Fruit fly (Drosophila melanogaster) whole organism, embryonic: Measurements from ENCODE around the gene wit.

ENCODE experiments used
- Awh ChIP-seq: fragments of 200-800 bp; sonication (Bioruptor generic); IDR thresholded peaks from 2 replicates; pipeline ENCODE4, ENCODE4 v1.3.6; 2022; ENCODE audit warnings: missing biosample characterization, missing genetic modification characterization
- CG10209 ChIP-seq: fragments of 200-800 bp; sonication (Bioruptor generic); optimal IDR thresholded peaks from 3 replicates; lab custom pipeline; 2017; ENCODE audit warnings: missing biosample characterization, mild to moderate bottlenecking, missing genetic modification characterization, missing genetic modification reagents
- CG10979 ChIP-seq: fragments of 200-800 bp; sonication (Bioruptor generic); optimal IDR thresholded peaks from 2 replicates; lab custom pipeline; 2018; ENCODE audit warnings: missing biosample characterization, mild to moderate bottlenecking, missing genetic modification characterization, moderate library complexity
- CG11504 ChIP-seq: fragments of 200-800 bp; sonication (Bioruptor generic); optimal IDR thresholded peaks from 3 replicates; lab custom pipeline; 2019; ENCODE audit warnings: missing biosample characterization, mild to moderate bottlenecking, missing genetic modification characterization, moderate library complexity
- CG12391 ChIP-seq: fragments of 200-800 bp; sonication (Bioruptor generic); optimal IDR thresholded peaks from 3 replicates; lab custom pipeline; 2018; ENCODE audit warnings: missing biosample characterization, mild to moderate bottlenecking, missing genetic modification characterization, moderate library complexity
- CG13424 ChIP-seq: fragments of 200-800 bp; sonication (Bioruptor generic); optimal IDR thresholded peaks from 2 replicates; lab custom pipeline; 2019; ENCODE audit warnings: missing biosample characterization, mild to moderate bottlenecking, missing genetic modification characterization, moderate library complexity
- CG16863 ChIP-seq: fragments of 200-800 bp; sonication (Bioruptor generic); optimal IDR thresholded peaks from 3 replicates; lab custom pipeline; 2016; ENCODE audit warnings: missing biosample characterization, missing genetic modification characterization
- CG17361 ChIP-seq: fragments of 200-800 bp; sonication (Bioruptor generic); IDR thresholded peaks from 3 replicates; pipeline ENCODE4 v1.3.6; 2022; ENCODE audit warnings: missing biosample characterization, missing genetic modification characterization
- CG2678 ChIP-seq: fragments of 200-800 bp; sonication (Bioruptor generic); optimal IDR thresholded peaks from 3 replicates; lab custom pipeline; 2019; ENCODE audit warnings: missing biosample characterization, mild to moderate bottlenecking, missing genetic modification characterization, moderate library complexity
- CG2712 ChIP-seq: fragments of 200-800 bp; optimal IDR thresholded peaks from 3 replicates; lab custom pipeline; 2019; ENCODE audit warnings: missing biosample characterization, mild to moderate bottlenecking, missing genetic modification characterization, moderate library complexity
- CG30403 ChIP-seq: fragments of 200-800 bp; sonication (Bioruptor generic); optimal IDR thresholded peaks from 3 replicates; lab custom pipeline; 2016; ENCODE audit warnings: missing biosample characterization, missing genetic modification characterization
- CG31365 ChIP-seq: fragments of 200-800 bp; sonication (Bioruptor generic); optimal IDR thresholded peaks from 2 replicates; lab custom pipeline; 2018; ENCODE audit warnings: missing biosample characterization, mild to moderate bottlenecking, missing genetic modification characterization
- CG32767 ChIP-seq: fragments of 200-800 bp; sonication (Bioruptor generic); IDR thresholded peaks from 2 replicates; pipeline ENCODE4 v1.3.6; 2022; ENCODE audit warnings: missing biosample characterization, missing genetic modification characterization
- CG6765 ChIP-seq: fragments of 200-800 bp; sonication (Bioruptor generic); optimal IDR thresholded peaks from 3 replicates; lab custom pipeline; 2017; ENCODE audit warnings: missing biosample characterization, mild to moderate bottlenecking, missing genetic modification characterization
- CoRest ChIP-seq: fragments of 200-800 bp; sonication (Bioruptor generic); optimal IDR thresholded peaks from 3 replicates; lab custom pipeline; 2018; ENCODE audit warnings: missing biosample characterization, mild to moderate bottlenecking, missing genetic modification characterization, moderate library complexity
- D19B ChIP-seq: fragments of 200-800 bp; sonication (Bioruptor generic); optimal IDR thresholded peaks from 2 replicates; lab custom pipeline; 2017; ENCODE audit warnings: missing biosample characterization, mild to moderate bottlenecking, missing genetic modification characterization
- Eip74EF ChIP-seq, 2 experiments: fragments of 200-800 bp in 1 of 2; fragments of >200 bp in 1 of 2; sonication (Bioruptor generic) in 1 of 2; optimal IDR thresholded peaks; 2 replicates each; lab custom pipeline; 2017 to 2019; ENCODE audit warnings: missing biosample characterization in 2 of 2, missing genetic modification characterization in 2 of 2, mild to moderate bottlenecking in 1 of 2, moderate library complexity in 1 of 2
- Hr3 ChIP-seq: fragments of 200-800 bp; sonication (Bioruptor generic); optimal IDR thresholded peaks from 3 replicates; lab custom pipeline; 2016; ENCODE audit warnings: missing biosample characterization, missing genetic modification characterization
- Hr51 ChIP-seq, 2 experiments: fragments of 200-800 bp; sonication (Bioruptor generic); optimal IDR thresholded peaks; 2 replicates in 1 of 2; 3 replicates in 1 of 2; lab custom pipeline; 2016 to 2018; ENCODE audit warnings: missing biosample characterization in 2 of 2, missing genetic modification characterization in 2 of 2, mild to moderate bottlenecking in 1 of 2, moderate library complexity in 1 of 2
- Med ChIP-seq: fragments of 200-800 bp; sonication (Bioruptor generic); peaks from one replicate; lab custom pipeline; 2016; ENCODE audit warnings: missing biosample characterization, missing genetic modification characterization, mild to moderate bottlenecking, inconsistent platforms, moderate library complexity
- Oli ChIP-seq: fragments of 200-800 bp; sonication (Bioruptor generic); optimal IDR thresholded peaks from 2 replicates; lab custom pipeline; 2018; ENCODE audit warnings: missing biosample characterization, mild to moderate bottlenecking, missing genetic modification characterization, moderate library complexity
- Rfx ChIP-seq: fragments of 200-800 bp; sonication (Bioruptor generic); IDR thresholded peaks from 2 replicates; pipeline ENCODE4 v1.3.6; 2022; ENCODE audit warnings: missing biosample characterization, missing genetic modification characterization
- Rx ChIP-seq: fragments of 200-800 bp; sonication (Bioruptor generic); IDR thresholded peaks from 2 replicates; pipeline ENCODE4 v1.3.6; 2022; ENCODE audit warnings: missing biosample characterization, missing genetic modification characterization
- Ssrp ChIP-seq: fragments of 200-800 bp; sonication (Bioruptor generic); optimal IDR thresholded peaks from 2 replicates; lab custom pipeline; 2018; ENCODE audit warnings: missing biosample characterization, mild to moderate bottlenecking, missing genetic modification characterization, moderate library complexity
- Xbp1 ChIP-seq: fragments of 200-800 bp; sonication (Bioruptor generic); optimal IDR thresholded peaks from 3 replicates; lab custom pipeline; 2016; ENCODE audit warnings: missing biosample characterization, mild to moderate bottlenecking, missing genetic modification characterization
- Xrp1 ChIP-seq: fragments of 200-800 bp; sonication (Bioruptor generic); IDR thresholded peaks from 2 replicates; pipeline ENCODE4 v1.3.6; 2022; ENCODE audit warnings: missing biosample characterization, missing genetic modification characterization
- bsh ChIP-seq, 2 experiments: fragments of 200-800 bp; sonication (Bioruptor generic); optimal IDR thresholded peaks; 2 replicates each; lab custom pipeline; 2017 to 2018; ENCODE audit warnings: mild to moderate bottlenecking in 2 of 2, missing biosample characterization in 2 of 2, missing genetic modification characterization in 2 of 2, moderate library complexity in 1 of 2
- cad ChIP-seq: fragments of >200 bp; optimal IDR thresholded peaks from 2 replicates; lab custom pipeline; 2017; ENCODE audit warnings: missing biosample characterization, missing genetic modification characterization
- disco-r ChIP-seq: fragments of 200-800 bp; sonication (Bioruptor generic); optimal IDR thresholded peaks from 2 replicates; lab custom pipeline; 2016; ENCODE audit warnings: missing biosample characterization, missing genetic modification characterization
- dmrt11E ChIP-seq: fragments of 200-800 bp; sonication (Bioruptor generic); optimal IDR thresholded peaks from 3 replicates; lab custom pipeline; 2018; ENCODE audit warnings: missing biosample characterization, mild to moderate bottlenecking, missing genetic modification characterization, moderate library complexity
- dmrt99B ChIP-seq: fragments of 200-800 bp; sonication (Bioruptor generic); optimal IDR thresholded peaks from 2 replicates; lab custom pipeline; 2018; ENCODE audit warnings: missing biosample characterization, mild to moderate bottlenecking, missing genetic modification characterization, moderate library complexity
- fru ChIP-seq: fragments of >200 bp; optimal IDR thresholded peaks from 2 replicates; lab custom pipeline; 2017
- gem ChIP-seq: fragments of 200-800 bp; sonication (Bioruptor generic); optimal IDR thresholded peaks from 2 replicates; lab custom pipeline; 2019; ENCODE audit warnings: missing biosample characterization, mild to moderate bottlenecking, missing genetic modification characterization, moderate library complexity
- grau ChIP-seq: fragments of 200-800 bp; optimal IDR thresholded peaks from 3 replicates; lab custom pipeline; 2019; ENCODE audit warnings: missing biosample characterization, mild to moderate bottlenecking, missing genetic modification characterization, moderate library complexity
- hkb ChIP-seq, 2 experiments: fragments of 200-800 bp in 1 of 2; fragments of >200 bp in 1 of 2; sonication (Bioruptor generic) in 1 of 2; IDR thresholded peaks in 1 of 2; optimal IDR thresholded peaks in 1 of 2; 2 replicates each; pipeline versions ENCODE4 v1.3.6 to Lab custom; 2017 to 2022; ENCODE audit warnings: missing biosample characterization in 1 of 2, missing genetic modification characterization in 1 of 2
- klu ChIP-seq: fragments of 200-800 bp; sonication (Bioruptor generic); IDR thresholded peaks from 2 replicates; pipeline ENCODE4 v1.3.6; 2022; ENCODE audit warnings: missing biosample characterization, missing genetic modification characterization
- lmd ChIP-seq: fragments of 200-800 bp; sonication (Bioruptor generic); IDR thresholded peaks from 2 replicates; pipeline ENCODE4 v1.3.6; 2022; ENCODE audit warnings: missing biosample characterization, missing genetic modification characterization
- mam ChIP-seq: fragments of 200-800 bp; sonication (Bioruptor generic); optimal IDR thresholded peaks from 3 replicates; lab custom pipeline; 2016; ENCODE audit warnings: missing biosample characterization, missing genetic modification characterization
- pb ChIP-seq: fragments of 200-800 bp; sonication (Bioruptor generic); optimal IDR thresholded peaks from 3 replicates; lab custom pipeline; 2016; ENCODE audit warnings: missing biosample characterization, missing genetic modification characterization
- phol ChIP-seq: fragments of 200-800 bp; sonication (Bioruptor generic); optimal IDR thresholded peaks from 3 replicates; lab custom pipeline; 2018; ENCODE audit warnings: missing biosample characterization, mild to moderate bottlenecking, missing genetic modification characterization, moderate library complexity
- psq ChIP-seq: fragments of 200-800 bp; sonication (Bioruptor generic); optimal IDR thresholded peaks from 2 replicates; lab custom pipeline; 2017; ENCODE audit warnings: missing biosample characterization, missing genetic modification characterization
- row ChIP-seq: fragments of 200-800 bp; sonication (Bioruptor generic); IDR thresholded peaks from 3 replicates; pipeline ENCODE4 v1.3.6; 2022; ENCODE audit warnings: missing biosample characterization, missing genetic modification characterization
- sr ChIP-seq: fragments of 200-800 bp; sonication (Bioruptor generic); IDR thresholded peaks from 3 replicates; pipeline ENCODE4 v1.3.6; 2022; ENCODE audit warnings: missing biosample characterization, missing genetic modification characterization

wit gene

dm6 chr3L:4049082-4049481 lies 22.4 kb downstream of the wit start (continued):
- peak; percentile 6 for TF ChIP-seq Xbp1 (GFP tag; lab: Kevin White, UChicago)
- TF ChIP-seq Oli = peak; percentile 35
- TF ChIP-seq psq (GFP tag; lab: Kevin White, UChicago) = no peak
- peak; percentile 11 for TF ChIP-seq CG13424 (tag; lab: Kevin White, UChicago)
- peak; percentile 36 for TF ChIP-seq CG2678 (tag; lab: Kevin White, UChicago)
- peak; percentile 18 for TF ChIP-seq CoRest
- peak; percentile 2 for TF ChIP-seq phol (tag; lab: Kevin White, UChicago)
- TF ChIP-seq cad (GFP tag; lab: Kevin White, UChicago) = no peak
- no peak for TF ChIP-seq CG16863
- TF ChIP-seq Med (GFP tag; lab: Kevin White, UChicago) = peak; percentile 38
- no peak for TF ChIP-seq Hr3 (GFP tag; lab: Kevin White, UChicago)
- peak; percentile 51 for TF ChIP-seq dmrt99B
- 0 out of 3 replicates have a peak, but pooled peaks have one; percentile 34 for TF ChIP-seq CG17361
- peak; percentile 25 for TF ChIP-seq grau
- peak in 1 of 2 experiments; percentile 48 for TF ChIP-seq Hr51 (GFP tag; optimal IDR thresholded peaks at IDR 0.05; lab: Kevin White, UChicago)
- TF ChIP-seq bsh (GFP tag; optimal IDR thresholded peaks at IDR 0.05; lab: Kevin White, UChicago) = peak in 1 of 2 experiments; percentile 18
- no peak for TF ChIP-seq Rx (GFP tag; lab: Robert Waterston, UW)
- no peak for TF ChIP-seq hkb (optimal IDR thresholded peaks at IDR 0.05; lab: Kevin White, UChicago)
- TF ChIP-seq hkb (GFP tag; IDR thresholded peaks at IDR 0.05; lab: Robert Waterston, UW) = peak; percentile 38; the same call in 1 of the 2 replicates
- TF ChIP-seq Awh = no peak
- peak; percentile 22 for TF ChIP-seq Ssrp (tag; lab: Kevin White, UChicago)
- peak; percentile 11 for TF ChIP-seq CG30403 (GFP tag; lab: Kevin White, UChicago)
- peak; percentile 13 for TF ChIP-seq D19B
- peak; percentile 15 for TF ChIP-seq CG10979 (tag; lab: Kevin White, UChicago)
- TF ChIP-seq CG31365 (tag; lab: Kevin White, UChicago) = no peak
- TF ChIP-seq gem (tag; lab: Kevin White, UChicago) = peak; percentile 44
- TF ChIP-seq CG10209 (GFP tag; lab: Kevin White, UChicago) = no peak
- TF ChIP-seq disco-r (GFP tag; lab: Kevin White, UChicago) = no peak
- no peak for TF ChIP-seq pb
- TF ChIP-seq sr = no peak
- TF ChIP-seq lmd = 0 out of 2 replicates have a peak, but pooled peaks have one; percentile 21
- TF ChIP-seq Rfx (GFP tag; lab: Robert Waterston, UW) = 0 out of 2 replicates have a peak, but pooled peaks have one; percentile 13
- TF ChIP-seq CG12391 (tag; lab: Kevin White, UChicago) = peak; percentile 13
- peak; percentile 54 for TF ChIP-seq CG11504 (tag; lab: Kevin White, UChicago)
- TF ChIP-seq klu (GFP tag; lab: Robert Waterston, UW) = no peak
- TF ChIP-seq CG6765 (GFP tag; lab: Kevin White, UChicago) = no peak
- TF ChIP-seq row (GFP tag; lab: Robert Waterston, UW) = peak; percentile 65
- peak; percentile 37 for TF ChIP-seq CG2712 (tag; lab: Kevin White, UChicago)

- no peak for TF ChIP-seq Eip74EF (GFP tag; optimal IDR thresholded peaks at IDR 0.05; lab: Kevin White, UChicago)
- TF ChIP-seq Xrp1 = no peak
- no peak for TF ChIP-seq CG32767 (GFP tag; lab: Robert Waterston, UW)
- no peak for TF ChIP-seq dmrt11E (tag; lab: Kevin White, UChicago)
- TF ChIP-seq fru = no peak
- no peak for TF ChIP-seq mam (GFP tag; lab: Kevin White, UChicago)
Measured at dm6 chr3L:4047635-4048034, 23.9 kb downstream of the wit start, which contains the start of gene Dpy-30L2. Gene Dpy-30L2, minus strand, starts transcription at chr3L:4047735.
